Fruit fly (Drosophila melanogaster) S2 (cell line): ENCODE measurements around the gene CG4911.

ENCODE experiments used
- CG8478 ChIP-seq: fragments of >200 bp; optimal IDR thresholded peaks from 2 replicates; lab custom pipeline; 2018
- CTCF ChIP-seq, 2 experiments: fragments of >200 bp; optimal IDR thresholded peaks; 2 replicates each; lab custom pipeline; 2018

- no peak for TF ChIP-seq CTCF (optimal IDR thresholded peaks at IDR 0.05; lab: Kevin White, UChicago)
- TF ChIP-seq CG8478: no peak
Measured at dm6 chr3L:9050447-9051069, 22.0 kb downstream of the CG4911 start.
